Worm (Caenorhabditis elegans): Measurements from ENCODE around the gene ife-4.

The ife-4 gene

ce11 chrX:1093154-1093553, 10.9 kb upstream of the ife-4 start:
- TF ChIP-seq him-1 (tag; optimal IDR thresholded peaks at IDR 0.05) (peak; percentile 92), dao-5 (tag; optimal IDR thresholded peaks at IDR 0.05) (no peak), W03F9.2 (tag; optimal IDR thresholded peaks at IDR 0.05) (peak; percentile 80)

ce11 chrX:1094332-1094731, 9.7 kb upstream of the ife-4 start:
- TF ChIP-seq him-1 (tag; optimal IDR thresholded peaks at IDR 0.05) (no peak), dao-5 (tag; optimal IDR thresholded peaks at IDR 0.05) (no peak), W03F9.2 (tag; optimal IDR thresholded peaks at IDR 0.05) (no peak)

- TF ChIP-seq W03F9.2 (tag; optimal IDR thresholded peaks at IDR 0.05) (no peak), dao-5 (tag; optimal IDR thresholded peaks at IDR 0.05) (no peak), him-1 (tag; optimal IDR thresholded peaks at IDR 0.05) (no peak)
Observed at ce11 chrX:1096808-1097207, 7.2 kb upstream of the ife-4 start, which contains the start of the genes pigx-1 and rme-6. TSS of gene pigx-1 (minus strand) at chrX:1097013. TSS of gene rme-6 (plus strand) at chrX:1097152.

ce11 chrX:1107758-1108157, 3.7 kb downstream of the ife-4 start, which contains the start of gene C05D9.4:
TSS of gene C05D9.4 (plus strand) at chrX:1108058.
- TF ChIP-seq dao-5 (tag; optimal IDR thresholded peaks at IDR 0.05) = no peak

ce11 chrX:1108874-1109273, 4.9 kb downstream of the ife-4 start:
- no peak for TF ChIP-seq him-1 (tag; optimal IDR thresholded peaks at IDR 0.05)
- no peak for TF ChIP-seq W03F9.2 (tag; optimal IDR thresholded peaks at IDR 0.05)
- no peak for TF ChIP-seq dao-5 (tag; optimal IDR thresholded peaks at IDR 0.05)

- TF ChIP-seq W03F9.2 (tag; optimal IDR thresholded peaks at IDR 0.05) (no peak), dao-5 (tag; optimal IDR thresholded peaks at IDR 0.05) (no peak), him-1 (tag; optimal IDR thresholded peaks at IDR 0.05) (no peak)
Observed at ce11 chrX:1110723-1111122, 6.7 kb downstream of the ife-4 start.

- no peak for TF ChIP-seq him-1 (tag; optimal IDR thresholded peaks at IDR 0.05)
Observed at ce11 chrX:1111603-1112002, 7.6 kb downstream of the ife-4 start, which contains the start of gene C05D9.3. TSS of gene C05D9.3 (plus strand) at chrX:1111903.

ce11 chrX:1115207-1115606, 11.2 kb downstream of the ife-4 start:
- TF ChIP-seq him-1 (tag; optimal IDR thresholded peaks at IDR 0.05) (no peak), W03F9.2 (tag; optimal IDR thresholded peaks at IDR 0.05) (no peak), dao-5 (tag; optimal IDR thresholded peaks at IDR 0.05) (no peak)

- TF ChIP-seq him-1 (tag; optimal IDR thresholded peaks at IDR 0.05) = no peak
- TF ChIP-seq W03F9.2 (tag; optimal IDR thresholded peaks at IDR 0.05) = no peak
- TF ChIP-seq dao-5 (tag; optimal IDR thresholded peaks at IDR 0.05) = no peak
Observed at ce11 chrX:1117252-1117651, 13.2 kb downstream of the ife-4 start.

- no peak for TF ChIP-seq W03F9.2 (tag; optimal IDR thresholded peaks at IDR 0.05)
Observed at ce11 chrX:1119305-1119704, 15.3 kb downstream of the ife-4 start, which contains the start of gene C05D9.7. TSS of gene C05D9.7 (minus strand) at chrX:1119405.

- TF ChIP-seq W03F9.2 (tag; optimal IDR thresholded peaks at IDR 0.05) = no peak
- TF ChIP-seq dao-5 (tag; optimal IDR thresholded peaks at IDR 0.05) = no peak
- no peak for TF ChIP-seq him-1 (tag; optimal IDR thresholded peaks at IDR 0.05)
Observed at ce11 chrX:1120326-1120725, 16.3 kb downstream of the ife-4 start.

ce11 chrX:1121575-1121974, 17.6 kb downstream of the ife-4 start:
- no peak for TF ChIP-seq dao-5 (tag; optimal IDR thresholded peaks at IDR 0.05)
- no peak for TF ChIP-seq W03F9.2 (tag; optimal IDR thresholded peaks at IDR 0.05)
- TF ChIP-seq him-1 (tag; optimal IDR thresholded peaks at IDR 0.05) = no peak

- TF ChIP-seq W03F9.2 (tag; optimal IDR thresholded peaks at IDR 0.05) = no peak
Observed at ce11 chrX:1122198-1122597, 18.2 kb downstream of the ife-4 start.

- TF ChIP-seq dao-5 (tag; optimal IDR thresholded peaks at IDR 0.05) = no peak
- TF ChIP-seq him-1 (tag; optimal IDR thresholded peaks at IDR 0.05) = no peak
- no peak for TF ChIP-seq W03F9.2 (tag; optimal IDR thresholded peaks at IDR 0.05)
Observed at ce11 chrX:1123471-1123870, 19.5 kb downstream of the ife-4 start.

- TF ChIP-seq dao-5 (tag; optimal IDR thresholded peaks at IDR 0.05) (no peak), him-1 (tag; optimal IDR thresholded peaks at IDR 0.05) (no peak), W03F9.2 (tag; optimal IDR thresholded peaks at IDR 0.05) (no peak)
Observed at ce11 chrX:1124146-1124545, 20.1 kb downstream of the ife-4 start, which contains the start of gene C05D9.9. TSS of gene C05D9.9 (minus strand) at chrX:1124246.

ce11 chrX:1125426-1125825, 21.4 kb downstream of the ife-4 start, which contains the start of gene lmp-2:
TSS of gene lmp-2 (plus strand) at chrX:1125615.
- TF ChIP-seq him-1 (tag; optimal IDR thresholded peaks at IDR 0.05) = no peak

All from whole organism, L4/young adult.